Worm (Caenorhabditis elegans) whole organism, dauer: Measurements from ENCODE around the gene ZK896.1.

Source experiments
- unc-62 ChIP-seq: sonication (generic microtip); optimal IDR thresholded peaks from 2 replicates; lab custom pipeline; 2017; ENCODE audit warnings: missing biosample characterization, missing genetic modification reagents, missing genetic modification characterization

The ZK896.1 gene

ce11 chrIV:12897146-12897545, 22.0 kb upstream of the ZK896.1 start:
- no peak for TF ChIP-seq unc-62 (GFP tag; lab: Kevin White, UChicago)

ce11 chrIV:12896371-12896882, 21.3 kb upstream of the ZK896.1 start, which contains the start of gene K08D8.7:
TSS of gene K08D8.7 (plus strand) at chrIV:12896832.
- TF ChIP-seq unc-62 (GFP tag; lab: Kevin White, UChicago), result no peak

- TF ChIP-seq unc-62 (GFP tag; lab: Kevin White, UChicago), result no peak
These were observed 19.8 kb upstream of the ZK896.1 start, which contains the start of gene K08D8.11 for ce11 chrIV:12894996-12895395. TSS of gene K08D8.11 (plus strand) at chrIV:12895296.

- no peak for TF ChIP-seq unc-62 (GFP tag; lab: Kevin White, UChicago)
These were observed 18.0 kb upstream of the ZK896.1 start, which contains the start of gene K08D8.12 for ce11 chrIV:12893166-12893565. TSS of gene K08D8.12 (plus strand) at chrIV:12893466.

ce11 chrIV:12892194-12892593, 17.0 kb upstream of the ZK896.1 start, which contains the start of gene K08D8.1:
TSS of gene K08D8.1 (plus strand) at chrIV:12892494.
- no peak for TF ChIP-seq unc-62 (GFP tag; lab: Kevin White, UChicago)

- no peak for TF ChIP-seq unc-62 (GFP tag; lab: Kevin White, UChicago)
These were observed 15.9 kb upstream of the ZK896.1 start for ce11 chrIV:12891080-12891479.

- no peak for TF ChIP-seq unc-62 (GFP tag; lab: Kevin White, UChicago)
These were observed 15.3 kb upstream of the ZK896.1 start, which contains the start of gene K08D8.6 for ce11 chrIV:12890445-12890844. TSS of gene K08D8.6 (minus strand) at chrIV:12890508.

ce11 chrIV:12886012-12886411, 10.9 kb upstream of the ZK896.1 start:
- no peak for TF ChIP-seq unc-62 (GFP tag; lab: Kevin White, UChicago)

ce11 chrIV:12883190-12883589, 8.0 kb upstream of the ZK896.1 start, which contains the start of gene ZK896.4:
TSS of gene ZK896.4 (minus strand) at chrIV:12883290.
- TF ChIP-seq unc-62 (GFP tag; lab: Kevin White, UChicago), result no peak

ce11 chrIV:12879557-12879956, 4.4 kb upstream of the ZK896.1 start, which contains the start of gene ZK896.5:
TSS of gene ZK896.5 (minus strand) at chrIV:12879645.
- no peak for TF ChIP-seq unc-62 (GFP tag; lab: Kevin White, UChicago)

- TF ChIP-seq unc-62 (GFP tag; lab: Kevin White, UChicago), result no peak
These were observed 1.4 kb upstream of the ZK896.1 start for ce11 chrIV:12876558-12876957.

- TF ChIP-seq unc-62 (GFP tag; lab: Kevin White, UChicago), result no peak
These were observed 3.7 kb downstream of the ZK896.1 start, which contains the start of gene clec-187 for ce11 chrIV:12871445-12871947. TSS of gene clec-187 (minus strand) at chrIV:12871495.

- no peak for TF ChIP-seq unc-62 (GFP tag; lab: Kevin White, UChicago)
These were observed 4.8 kb downstream of the ZK896.1 start for ce11 chrIV:12870315-12870714.

- TF ChIP-seq unc-62 (GFP tag; lab: Kevin White, UChicago), result no peak
These were observed 5.3 kb downstream of the ZK896.1 start for ce11 chrIV:12869812-12870211.

- no peak for TF ChIP-seq unc-62 (GFP tag; lab: Kevin White, UChicago)
These were observed 5.8 kb downstream of the ZK896.1 start for ce11 chrIV:12869383-12869782.

ce11 chrIV:12865884-12866283, 9.3 kb downstream of the ZK896.1 start, which contains the start of gene clec-186:
TSS of gene clec-186 (plus strand) at chrIV:12866109.
- no peak for TF ChIP-seq unc-62 (GFP tag; lab: Kevin White, UChicago)

- TF ChIP-seq unc-62 (GFP tag; lab: Kevin White, UChicago), result no peak
These were observed 15.4 kb downstream of the ZK896.1 start, which contains the start of gene gcy-18 for ce11 chrIV:12859797-12860196. TSS of gene gcy-18 (plus strand) at chrIV:12860097.
